Worm (Caenorhabditis elegans): ENCODE measurements around the gene Y54E2A.9.
A peak's percentile ranks its signal among the peaks of the same experiment; 100 is the strongest.

ce11 chrII:14804259-14804899 lies 18.6 kb upstream of the Y54E2A.9 start, which contains the start of gene W01D2.3:
- peak; percentile 58 for TF ChIP-seq lsy-2 (tag; optimal IDR thresholded peaks at IDR 0.05)
- peak; percentile 12 for TF ChIP-seq ceh-39 (tag; optimal IDR thresholded peaks at IDR 0.05)
- peak; percentile 17 for TF ChIP-seq nhr-237 (tag; optimal IDR thresholded peaks at IDR 0.05)
- peak; percentile 23 for TF ChIP-seq elt-3 (tag; optimal IDR thresholded peaks at IDR 0.05)
- peak; percentile 29 for TF ChIP-seq nhr-28 (tag; optimal IDR thresholded peaks at IDR 0.05)
- peak; percentile 6 for TF ChIP-seq nhr-76 (tag; optimal IDR thresholded peaks at IDR 0.05)
- TF ChIP-seq unc-39 (tag; optimal IDR thresholded peaks at IDR 0.05), result peak; percentile 71
- TF ChIP-seq blmp-1 (tag; optimal IDR thresholded peaks at IDR 0.05), result no peak
- peak; percentile 14 for TF ChIP-seq ztf-11 (tag; optimal IDR thresholded peaks at IDR 0.05)
- peak; percentile 95 for TF ChIP-seq drap-1 (GFP tag; optimal IDR thresholded peaks at IDR 0.05)
- TF ChIP-seq sptf-1 (tag; optimal IDR thresholded peaks at IDR 0.05), result peak; percentile 96
- peak; percentile 0 for TF ChIP-seq hlh-1 (tag; optimal IDR thresholded peaks at IDR 0.05)

Measured in whole organism, mixed stage, embryonic.